Fruit fly (Drosophila melanogaster) whole organism, embryonic: ENCODE results near the gene osk.

Experiments
- CG11456 ChIP-seq: fragments of 200-800 bp; sonication (Bioruptor generic); IDR thresholded peaks from 3 replicates; pipeline ENCODE4 v1.3.6; 2022; ENCODE audit warnings: missing biosample characterization, missing genetic modification characterization
- CG11504 ChIP-seq: fragments of 200-800 bp; sonication (Bioruptor generic); optimal IDR thresholded peaks from 3 replicates; lab custom pipeline; 2019; ENCODE audit warnings: missing biosample characterization, mild to moderate bottlenecking, missing genetic modification characterization, moderate library complexity
- CG12219 ChIP-seq: fragments of 200-800 bp; sonication (Bioruptor generic); optimal IDR thresholded peaks from 3 replicates; lab custom pipeline; 2018; ENCODE audit warnings: missing biosample characterization, mild to moderate bottlenecking, missing genetic modification characterization
- CG15269 ChIP-seq: fragments of 200-800 bp; sonication (Bioruptor generic); optimal IDR thresholded peaks from 2 replicates; lab custom pipeline; 2018; ENCODE audit warnings: missing biosample characterization, mild to moderate bottlenecking, missing genetic modification characterization, moderate library complexity
- CG16779 ChIP-seq: fragments of 200-800 bp; sonication (Bioruptor generic); IDR thresholded peaks from 2 replicates; pipeline ENCODE4 v1.3.6; 2022; ENCODE audit warnings: missing biosample characterization, missing genetic modification characterization
- CG17568 ChIP-seq: fragments of 200-800 bp; sonication (Bioruptor generic); optimal IDR thresholded peaks from 2 replicates; lab custom pipeline; 2018; ENCODE audit warnings: missing biosample characterization, mild to moderate bottlenecking, missing genetic modification characterization, moderate library complexity
- CG1832 ChIP-seq: fragments of 200-800 bp; sonication (Bioruptor generic); optimal IDR thresholded peaks from 2 replicates; lab custom pipeline; 2017; ENCODE audit warnings: missing biosample characterization, mild to moderate bottlenecking, missing genetic modification characterization, inconsistent platforms
- CG31388 ChIP-seq: fragments of 200-800 bp; sonication (Bioruptor generic); optimal IDR thresholded peaks from 2 replicates; lab custom pipeline; 2016; ENCODE audit warnings: missing biosample characterization, missing genetic modification characterization
- CG3163 ChIP-seq: fragments of 200-800 bp; sonication (Bioruptor generic); optimal IDR thresholded peaks from 3 replicates; lab custom pipeline; 2016; ENCODE audit warnings: missing biosample characterization, missing genetic modification characterization
- CG3995 ChIP-seq: fragments of 200-800 bp; sonication (Bioruptor generic); optimal IDR thresholded peaks from 3 replicates; lab custom pipeline; 2016; ENCODE audit warnings: missing biosample characterization, missing genetic modification characterization
- CG4617 ChIP-seq: fragments of 200-800 bp; sonication (Bioruptor generic); optimal IDR thresholded peaks from 3 replicates; lab custom pipeline; 2016; ENCODE audit warnings: missing biosample characterization, missing genetic modification characterization, borderline replicate concordance
- CG5180 ChIP-seq: fragments of 200-800 bp; sonication (Bioruptor generic); optimal IDR thresholded peaks from 3 replicates; lab custom pipeline; 2017; ENCODE audit warnings: missing biosample characterization, missing genetic modification characterization, mild to moderate bottlenecking, moderate library complexity, missing genetic modification reagents
- CG6175 ChIP-seq: fragments of 200-800 bp; sonication (Bioruptor generic); IDR thresholded peaks from 3 replicates; pipeline ENCODE4 v1.3.6; 2022; ENCODE audit warnings: missing biosample characterization, missing genetic modification characterization
- CG6854 ChIP-seq: fragments of 200-800 bp; sonication (Bioruptor generic); optimal IDR thresholded peaks from 3 replicates; lab custom pipeline; 2017; ENCODE audit warnings: missing biosample characterization, mild to moderate bottlenecking, missing genetic modification characterization
- D ChIP-seq, 2 experiments: fragments of 200-800 bp in 1 of 2; fragments of >200 bp in 1 of 2; sonication (Bioruptor generic) in 1 of 2; optimal IDR thresholded peaks; 2 replicates in 1 of 2; 3 replicates in 1 of 2; lab custom pipeline; 2017; ENCODE audit warnings: mild to moderate bottlenecking in 1 of 2, missing biosample characterization in 1 of 2, missing genetic modification characterization in 1 of 2, missing genetic modification reagents in 1 of 2
- Dfd ChIP-seq, 2 experiments: fragments of >200 bp; optimal IDR thresholded peaks; 2 replicates each; lab custom pipeline; 2017; ENCODE audit warnings: missing biosample characterization in 2 of 2, missing genetic modification characterization in 2 of 2
- Drgx ChIP-seq: fragments of 200-800 bp; sonication (Bioruptor generic); IDR thresholded peaks from 2 replicates; pipeline ENCODE4 v1.3.6; 2022; ENCODE audit warnings: missing biosample characterization, missing genetic modification characterization
- Lhr ChIP-seq: fragments of 200-800 bp; sonication (Bioruptor generic); optimal IDR thresholded peaks from 3 replicates; lab custom pipeline; 2017; ENCODE audit warnings: mild to moderate bottlenecking, missing biosample characterization, missing genetic modification reagents, missing genetic modification characterization
- Meics ChIP-seq: fragments of 200-800 bp; sonication (Bioruptor generic); optimal IDR thresholded peaks from 2 replicates; lab custom pipeline; 2017; ENCODE audit warnings: missing biosample characterization, mild to moderate bottlenecking, missing genetic modification characterization
- NK7.1 ChIP-seq: fragments of 200-800 bp; sonication (Bioruptor generic); optimal IDR thresholded peaks from 3 replicates; lab custom pipeline; 2016; ENCODE audit warnings: missing biosample characterization, missing genetic modification characterization
- Nf-YC ChIP-seq: fragments of 200-800 bp; optimal IDR thresholded peaks from 3 replicates; lab custom pipeline; 2019; ENCODE audit warnings: missing biosample characterization, mild to moderate bottlenecking, missing genetic modification characterization, moderate library complexity
- NfI ChIP-seq: fragments of 200-800 bp; sonication (Bioruptor generic); optimal IDR thresholded peaks from 3 replicates; lab custom pipeline; 2018; ENCODE audit warnings: missing biosample characterization, mild to moderate bottlenecking, missing genetic modification characterization, moderate library complexity
- Scr ChIP-seq: fragments of 200-800 bp; sonication (Bioruptor generic); IDR thresholded peaks from 2 replicates; pipeline ENCODE4 v1.3.6; 2022; ENCODE audit warnings: missing biosample characterization, missing genetic modification characterization; ENCODE audit not compliant: partially characterized antibody
- Six4 ChIP-seq: fragments of 200-800 bp; sonication (Bioruptor generic); optimal IDR thresholded peaks from 2 replicates; lab custom pipeline; 2016; ENCODE audit warnings: missing biosample characterization, missing genetic modification characterization
- al ChIP-seq: fragments of 200-800 bp; sonication (Bioruptor generic); IDR thresholded peaks from 2 replicates; pipeline ENCODE4 v1.3.6; 2022; ENCODE audit warnings: missing biosample characterization, missing genetic modification characterization
- ash1 ChIP-seq: fragments of 200-800 bp; sonication (Bioruptor generic); optimal IDR thresholded peaks from 2 replicates; lab custom pipeline; 2018; ENCODE audit warnings: missing biosample characterization, mild to moderate bottlenecking, missing genetic modification characterization
- chif ChIP-seq, 2 experiments: fragments of 200-800 bp; sonication (Bioruptor generic); optimal IDR thresholded peaks; 3 replicates each; lab custom pipeline; 2016; ENCODE audit warnings: missing biosample characterization in 2 of 2, missing genetic modification characterization in 2 of 2
- crp ChIP-seq, 2 experiments: fragments of 200-800 bp; sonication (Bioruptor generic); optimal IDR thresholded peaks; 2 replicates in 1 of 2; 3 replicates in 1 of 2; lab custom pipeline; 2017; ENCODE audit warnings: missing biosample characterization in 2 of 2, missing genetic modification characterization in 2 of 2, mild to moderate bottlenecking in 1 of 2, moderate library complexity in 1 of 2
- dpn ChIP-seq, 2 experiments: fragments of 200-800 bp; sonication (Bioruptor generic); optimal IDR thresholded peaks; 3 replicates each; lab custom pipeline; 2016; ENCODE audit warnings: missing biosample characterization in 2 of 2, missing genetic modification characterization in 2 of 2
- fd64A ChIP-seq: fragments of 200-800 bp; sonication (Bioruptor generic); optimal IDR thresholded peaks from 3 replicates; lab custom pipeline; 2018; ENCODE audit warnings: missing biosample characterization, mild to moderate bottlenecking, missing genetic modification characterization
- grau ChIP-seq: fragments of 200-800 bp; optimal IDR thresholded peaks from 3 replicates; lab custom pipeline; 2019; ENCODE audit warnings: missing biosample characterization, mild to moderate bottlenecking, missing genetic modification characterization, moderate library complexity
- hbn ChIP-seq: fragments of 200-800 bp; sonication (Bioruptor generic); IDR thresholded peaks from 2 replicates; pipeline ENCODE4 v1.3.6; 2022; ENCODE audit warnings: missing biosample characterization, missing genetic modification characterization; ENCODE audit not compliant: partially characterized antibody
- knrl ChIP-seq: fragments of 200-800 bp; sonication (Bioruptor generic); IDR thresholded peaks from 3 replicates; pipeline ENCODE4 v1.3.6; 2022; ENCODE audit warnings: missing biosample characterization, missing genetic modification characterization; ENCODE audit not compliant: partially characterized antibody
- lbe ChIP-seq: fragments of 200-800 bp; sonication (Bioruptor generic); optimal IDR thresholded peaks from 2 replicates; lab custom pipeline; 2016; ENCODE audit warnings: missing biosample characterization, mild to moderate bottlenecking, missing genetic modification characterization
- mirr ChIP-seq: fragments of 200-800 bp; sonication (Bioruptor generic); optimal IDR thresholded peaks from 3 replicates; lab custom pipeline; 2018; ENCODE audit warnings: missing biosample characterization, mild to moderate bottlenecking, missing genetic modification characterization
- nom ChIP-seq: fragments of 200-800 bp; sonication (Bioruptor generic); optimal IDR thresholded peaks from 2 replicates; lab custom pipeline; 2017; ENCODE audit warnings: missing biosample characterization, missing genetic modification characterization, mild to moderate bottlenecking, moderate library complexity, missing genetic modification reagents
- oc ChIP-seq: fragments of 200-800 bp; sonication (Bioruptor generic); optimal IDR thresholded peaks from 2 replicates; lab custom pipeline; 2018; ENCODE audit warnings: missing biosample characterization, mild to moderate bottlenecking, missing genetic modification characterization, moderate library complexity
- peb ChIP-seq: fragments of 200-800 bp; sonication (Bioruptor generic); IDR thresholded peaks from 2 replicates; pipeline ENCODE4 v1.3.6; 2022; ENCODE audit warnings: missing biosample characterization, missing genetic modification characterization
- phol ChIP-seq: fragments of 200-800 bp; sonication (Bioruptor generic); optimal IDR thresholded peaks from 3 replicates; lab custom pipeline; 2018; ENCODE audit warnings: missing biosample characterization, mild to moderate bottlenecking, missing genetic modification characterization, moderate library complexity
- pzg ChIP-seq: fragments of 200-800 bp; sonication (Bioruptor generic); optimal IDR thresholded peaks from 3 replicates; lab custom pipeline; 2018; ENCODE audit warnings: missing biosample characterization, mild to moderate bottlenecking, missing genetic modification characterization, moderate library complexity
- repo ChIP-seq: fragments of 200-800 bp; sonication (Bioruptor generic); optimal IDR thresholded peaks from 2 replicates; lab custom pipeline; 2016; ENCODE audit warnings: missing biosample characterization, missing genetic modification characterization
- row ChIP-seq: fragments of 200-800 bp; sonication (Bioruptor generic); IDR thresholded peaks from 3 replicates; pipeline ENCODE4 v1.3.6; 2022; ENCODE audit warnings: missing biosample characterization, missing genetic modification characterization
- toy ChIP-seq: fragments of 200-800 bp; sonication (Bioruptor generic); IDR thresholded peaks from 2 replicates; pipeline ENCODE4 v1.3.6; 2022; ENCODE audit warnings: missing biosample characterization, missing genetic modification characterization
- unc-4 ChIP-seq: fragments of 200-800 bp; sonication (Bioruptor generic); IDR thresholded peaks from 2 replicates; pipeline ENCODE4 v1.3.6; 2022; ENCODE audit warnings: missing biosample characterization, missing genetic modification characterization; ENCODE audit not compliant: partially characterized antibody
- vfl ChIP-seq: fragments of 200-800 bp; sonication (Bioruptor generic); optimal IDR thresholded peaks from 2 replicates; lab custom pipeline; 2016; ENCODE audit warnings: missing biosample characterization, missing genetic modification characterization
- yki ChIP-seq: fragments of >200 bp; optimal IDR thresholded peaks from 3 replicates; lab custom pipeline; 2018
- zfh1 ChIP-seq: fragments of 200-800 bp; sonication (Bioruptor generic); IDR thresholded peaks from 3 replicates; pipeline ENCODE4 v1.3.6; 2022; ENCODE audit warnings: missing biosample characterization, missing genetic modification characterization

osk gene

dm6 chr3R:8979850-8980775 is 45.2 kb downstream of the osk start (continued):
- TF ChIP-seq CG6175 (GFP tag; lab: Robert Waterston, UW) (no peak), CG31388 (no peak), Nf-YC (tag; lab: Kevin White, UChicago) (peak; percentile 38), Lhr (GFP tag; lab: Kevin White, UChicago) (peak; percentile 45), crp (GFP tag; optimal IDR thresholded peaks at IDR 0.05; lab: Kevin White, UChicago) (no peak), grau (tag; lab: Kevin White, UChicago) (peak; percentile 38), Six4 (GFP tag; lab: Kevin White, UChicago) (no peak), CG3163 (GFP tag; lab: Kevin White, UChicago) (peak; percentile 95), peb (GFP tag; lab: Robert Waterston, UW) (no peak), knrl (peak; percentile 63; the same call in 2 of the 3 replicates), Dfd (GFP tag; optimal IDR thresholded peaks at IDR 0.05; lab: Kevin White, UChicago) (no peak), CG17568 (GFP tag; lab: Kevin White, UChicago) (peak; percentile 2), CG4617 (GFP tag; lab: Kevin White, UChicago) (no peak), CG3995 (GFP tag; lab: Kevin White, UChicago) (no peak), hbn (GFP tag; lab: Robert Waterston, UW) (peak; percentile 24; the same call in 1 of the 2 replicates), Drgx (no peak), ash1 (GFP tag; lab: Kevin White, UChicago) (no peak), CG1832 (GFP tag; lab: Kevin White, UChicago) (no peak), chif (GFP tag; optimal IDR thresholded peaks at IDR 0.05; lab: Kevin White, UChicago) (peak in 1 of 2 experiments; percentile 30), mirr (GFP tag; lab: Kevin White, UChicago) (peak; percentile 10), lbe (GFP tag; lab: Kevin White, UChicago) (no peak), CG11456 (GFP tag; lab: Robert Waterston, UW) (0 out of 3 replicates have a peak, but pooled peaks have one; percentile 23), zfh1 (GFP tag; lab: Robert Waterston, UW) (no peak; the same call in 2 of the 3 replicates), row (GFP tag; lab: Robert Waterston, UW) (peak; percentile 44; the same call in 1 of the 3 replicates), D (optimal IDR thresholded peaks at IDR 0.05; lab: Kevin White, UChicago) (no peak), D (GFP tag; optimal IDR thresholded peaks at IDR 0.05; lab: Kevin White, UChicago) (no peak), dpn (GFP tag; optimal IDR thresholded peaks at IDR 0.05; lab: Kevin White, UChicago) (peak in 1 of 2 experiments; percentile 28), CG16779 (GFP tag; lab: Robert Waterston, UW) (no peak), CG6854 (GFP tag; lab: Kevin White, UChicago) (peak; percentile 56), fd64A (no peak), NfI (GFP tag; lab: Kevin White, UChicago) (peak; percentile 24), CG5180 (GFP tag; lab: Kevin White, UChicago) (peak; percentile 56), pzg (GFP tag; lab: Kevin White, UChicago) (peak; percentile 14), oc (tag; lab: Kevin White, UChicago) (no peak), CG12219 (GFP tag; lab: Kevin White, UChicago) (no peak), repo (GFP tag; lab: Kevin White, UChicago) (no peak), al (GFP tag; lab: Robert Waterston, UW) (no peak), toy (no peak), CG15269 (tag; lab: Kevin White, UChicago) (peak; percentile 28), CG11504 (peak; percentile 65), NK7.1 (GFP tag; lab: Kevin White, UChicago) (peak; percentile 10), phol (tag; lab: Kevin White, UChicago) (peak; percentile 16), unc-4 (peak; percentile 39; the same call in 1 of the 2 replicates), Meics (GFP tag; lab: Kevin White, UChicago) (peak; percentile 6), nom (GFP tag; lab: Kevin White, UChicago) (peak; percentile 86), vfl (no peak), yki (lab: Kevin White, UChicago) (no peak), Scr (GFP tag; lab: Robert Waterston, UW) (0 out of 2 replicates have a peak, but pooled peaks have one; percentile 20)
